Fruit fly (Drosophila melanogaster): Measurements from ENCODE around the gene eIF3f1.

eIF3f1 gene

dm6 chr3R:4739492-4740431 is 25.8 kb upstream of the eIF3f1 start (continued):
- TF ChIP-seq HLH54F (GFP tag; optimal IDR thresholded peaks at IDR 0.05) (peak; percentile 84), D19A (tag; optimal IDR thresholded peaks at IDR 0.05) (peak; percentile 71), CG7745 (tag; optimal IDR thresholded peaks at IDR 0.05) (no peak), CG12236 (GFP tag; optimal IDR thresholded peaks at IDR 0.05) (peak; percentile 66), ase (GFP tag; IDR thresholded peaks at IDR 0.05) (no peak), nerfin-1 (tag; optimal IDR thresholded peaks at IDR 0.05) (peak; percentile 51)

DNA sequence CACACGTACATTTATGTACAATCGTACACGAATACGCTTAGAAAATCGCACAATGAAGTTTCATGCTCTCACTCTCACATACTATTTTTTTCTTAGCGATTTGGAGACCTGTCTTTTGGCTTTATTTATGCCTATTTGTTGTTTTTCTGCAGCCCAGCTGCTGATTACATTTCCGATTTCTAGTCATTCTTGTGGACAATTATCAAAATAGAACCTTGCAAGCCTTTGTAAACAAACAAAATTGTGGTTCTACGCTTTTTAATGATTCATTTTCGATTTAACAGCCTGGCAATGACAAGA is 25.2 kb upstream of the eIF3f1 start:
- TF ChIP-seq CG17568 (GFP tag; optimal IDR thresholded peaks at IDR 0.05) = no peak
- peak; percentile 36 for TF ChIP-seq Vsx1 (GFP tag; optimal IDR thresholded peaks at IDR 0.05)
- peak; percentile 11 for TF ChIP-seq CG10147 (GFP tag; optimal IDR thresholded peaks at IDR 0.05)
- peak in 1 of 2 experiments; percentile 90 for TF ChIP-seq eve (GFP tag; optimal IDR thresholded peaks at IDR 0.05)
- TF ChIP-seq en (GFP tag; optimal IDR thresholded peaks at IDR 0.05) = no peak
- TF ChIP-seq YL-1 (GFP tag; optimal IDR thresholded peaks at IDR 0.05) = peak; percentile 19
- no peak for TF ChIP-seq Dref (GFP tag; IDR thresholded peaks at IDR 0.05)
- no peak for TF ChIP-seq CG10979 (tag; optimal IDR thresholded peaks at IDR 0.05)
- TF ChIP-seq HmgZ (tag; optimal IDR thresholded peaks at IDR 0.05) = no peak
- TF ChIP-seq sqz (GFP tag; optimal IDR thresholded peaks at IDR 0.05) = peak; percentile 70
- no peak for TF ChIP-seq Rfx (GFP tag; IDR thresholded peaks at IDR 0.05)
- TF ChIP-seq dmrt99B (tag; optimal IDR thresholded peaks at IDR 0.05) = no peak
- TF ChIP-seq Dip3 (GFP tag; optimal IDR thresholded peaks at IDR 0.05) = no peak

- peak; percentile 15 for TF ChIP-seq fd96Cb (tag; optimal IDR thresholded peaks at IDR 0.05)
- no peak for TF ChIP-seq CG15269 (tag; optimal IDR thresholded peaks at IDR 0.05)
- no peak for TF ChIP-seq CG17802 (tag; optimal IDR thresholded peaks at IDR 0.05)
- peak; percentile 7 for TF ChIP-seq tio (GFP tag; optimal IDR thresholded peaks at IDR 0.05)
- TF ChIP-seq ase (GFP tag; IDR thresholded peaks at IDR 0.05) = no peak
- TF ChIP-seq prd (optimal IDR thresholded peaks at IDR 0.05) = no peak
- TF ChIP-seq prd (GFP tag; IDR thresholded peaks at IDR 0.05) = no peak
- no peak for TF ChIP-seq CG15514 (GFP tag; optimal IDR thresholded peaks at IDR 0.05)
- no peak for TF ChIP-seq Sox102F (GFP tag; optimal IDR thresholded peaks at IDR 0.05)
- TF ChIP-seq nom (GFP tag; optimal IDR thresholded peaks at IDR 0.05) = no peak
- peak; percentile 78 for TF ChIP-seq yki (optimal IDR thresholded peaks at IDR 0.05)
- no peak for TF ChIP-seq nau (GFP tag; optimal IDR thresholded peaks at IDR 0.05)
- no peak for TF ChIP-seq Dll (GFP tag; IDR thresholded peaks at IDR 0.05; ENCODE audit: partially characterized antibody)
- TF ChIP-seq cwo (GFP tag; optimal IDR thresholded peaks at IDR 0.05) = no peak
- TF ChIP-seq Camta (GFP tag; optimal IDR thresholded peaks at IDR 0.05) = no peak
- TF ChIP-seq CG14860 (GFP tag; IDR thresholded peaks at IDR 0.05; ENCODE audit: partially characterized antibody) = no peak
- peak; percentile 16 for TF ChIP-seq CG7839 (tag; optimal IDR thresholded peaks at IDR 0.05)
- no peak for TF ChIP-seq CG1603 (tag; optimal IDR thresholded peaks at IDR 0.05)
- TF ChIP-seq Hmx (GFP tag; optimal IDR thresholded peaks at IDR 0.05) = no peak
- no peak for TF ChIP-seq CG9727 (GFP tag; optimal IDR thresholded peaks at IDR 0.05)
- no peak for TF ChIP-seq Mes4 (GFP tag; optimal IDR thresholded peaks at IDR 0.05)
- TF ChIP-seq CG30403 (GFP tag; optimal IDR thresholded peaks at IDR 0.05) = peak; percentile 12
- no peak for TF ChIP-seq repo (GFP tag; optimal IDR thresholded peaks at IDR 0.05)
- TF ChIP-seq D19A (tag; optimal IDR thresholded peaks at IDR 0.05) = peak; percentile 30
- no peak for TF ChIP-seq insv (GFP tag; optimal IDR thresholded peaks at IDR 0.05)
- TF ChIP-seq BEAF-32 (GFP tag; optimal IDR thresholded peaks at IDR 0.05) = no peak
- no peak for TF ChIP-seq CG9797 (GFP tag; optimal IDR thresholded peaks at IDR 0.05)
- no peak for TF ChIP-seq CG30431 (GFP tag; optimal IDR thresholded peaks at IDR 0.05)
These were observed 24.7 kb upstream of the eIF3f1 start for dm6 chr3R:4738494-4739191.

Data from whole organism, embryonic.